Worm (Caenorhabditis elegans): ENCODE measurements around the gene msp-45.

ce11 chrII:5154540-5154939 is 2.3 kb downstream of the msp-45 start, which contains the start of gene srb-12:
- no peak for TF ChIP-seq unc-62 (GFP tag; optimal IDR thresholded peaks at IDR 0.05)
- no peak for TF ChIP-seq ztf-11 (tag; optimal IDR thresholded peaks at IDR 0.05)
- TF ChIP-seq rnt-1 (tag; optimal IDR thresholded peaks at IDR 0.05): no peak
- no peak for TF ChIP-seq snpc-4 (tag; optimal IDR thresholded peaks at IDR 0.05)
- no peak for TF ChIP-seq hpl-2 (GFP tag; optimal IDR thresholded peaks at IDR 0.05)
- no peak for TF ChIP-seq aly-2 (tag; optimal IDR thresholded peaks at IDR 0.05)
- TF ChIP-seq hlh-4 (tag; optimal IDR thresholded peaks at IDR 0.05): no peak
- TF ChIP-seq efl-1 (optimal IDR thresholded peaks at IDR 0.05): no peak
- TF ChIP-seq efl-1 (GFP tag; optimal IDR thresholded peaks at IDR 0.05 in 1 of 2): no peak
- TF ChIP-seq nhr-237 (tag; optimal IDR thresholded peaks at IDR 0.05): no peak
- no peak for TF ChIP-seq elt-2 (tag; optimal IDR thresholded peaks at IDR 0.05)
- TF ChIP-seq nhr-76 (tag; optimal IDR thresholded peaks at IDR 0.05): no peak
- TF ChIP-seq aha-1 (tag; optimal IDR thresholded peaks at IDR 0.05): no peak
- no peak for TF ChIP-seq lin-39 (tag; optimal IDR thresholded peaks at IDR 0.05)

All from whole organism, L1 larva.